Worm (Caenorhabditis elegans) whole organism, midembryonic: Measurements from ENCODE around the gene F46H5.7.

Source experiments
- T22C8.4 ChIP-seq: fragments of 200-800 bp; sonication (Bioruptor generic); IDR thresholded peaks from 2 replicates; pipeline ENCODE4 v1.3.6; 2022; ENCODE audit warnings: missing genetic modification characterization, missing compliant biosample characterization
- cog-1 ChIP-seq: sonication (generic microtip); optimal IDR thresholded peaks from 2 replicates; lab custom pipeline; 2016; ENCODE audit warnings: missing genetic modification characterization, missing compliant biosample characterization
- flt-1 ChIP-seq: fragments of 200-800 bp; sonication (Bioruptor generic); IDR thresholded peaks from 2 replicates; pipeline ENCODE4 v1.3.6; 2022; ENCODE audit warnings: missing genetic modification characterization, missing compliant biosample characterization
- klf-2 ChIP-seq: fragments of 200-800 bp; sonication (Bioruptor generic); conservative IDR thresholded peaks from 2 replicates; pipeline ENCODE4 v1.3.6; 2022; ENCODE audit warnings: missing genetic modification reagents, missing genetic modification characterization, missing compliant biosample characterization
- med-1 ChIP-seq: sonication (generic microtip); optimal IDR thresholded peaks from 2 replicates; lab custom pipeline; 2017; ENCODE audit warnings: missing genetic modification characterization, mild to moderate bottlenecking, missing compliant biosample characterization, antibody characterized with exemption, missing genetic modification reagents; ENCODE audit not compliant: insufficient read depth
- ref-1 ChIP-seq: fragments of 200-800 bp; sonication (Bioruptor generic); conservative IDR thresholded peaks from 2 replicates; pipeline ENCODE4 v1.3.6; 2022; ENCODE audit warnings: missing genetic modification reagents, missing genetic modification characterization, missing compliant biosample characterization
- tab-1 ChIP-seq: fragments of 200-800 bp; sonication (Bioruptor generic); IDR thresholded peaks from 2 replicates; pipeline ENCODE4 v1.3.6; 2022; ENCODE audit warnings: missing genetic modification characterization, missing compliant biosample characterization
- ztf-23 ChIP-seq: fragments of 200-800 bp; sonication (Bioruptor generic); IDR thresholded peaks from 2 replicates; pipeline ENCODE4 v1.3.6; 2022; ENCODE audit warnings: missing genetic modification reagents, missing genetic modification characterization, missing compliant biosample characterization
- ztf-29 ChIP-seq: fragments of 200-800 bp; sonication (Bioruptor generic); IDR thresholded peaks from 2 replicates; pipeline ENCODE4 v1.3.6; 2022; ENCODE audit warnings: missing genetic modification reagents, missing genetic modification characterization, missing compliant biosample characterization

F46H5.7 gene

DNA sequence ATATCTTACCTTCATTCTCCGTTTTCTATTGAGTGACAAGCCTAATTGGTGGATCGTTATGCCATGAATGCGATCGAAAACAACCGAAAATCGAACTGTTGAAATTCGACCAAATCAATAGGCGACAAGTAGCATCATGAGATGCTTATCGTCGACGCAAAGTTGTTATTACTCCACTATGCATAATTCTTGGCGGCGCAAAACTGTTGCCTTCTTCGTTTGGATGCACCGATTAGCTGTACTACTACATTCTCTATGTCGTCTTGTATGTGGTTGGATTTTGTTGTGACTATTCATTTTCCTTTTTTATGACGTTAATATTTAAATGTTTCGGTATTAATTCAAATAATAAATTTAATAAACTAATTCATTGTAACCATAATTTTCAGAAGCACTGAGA, 29.2 kb upstream of the F46H5.7 start, which contains the start of gene F46H5.11:
F46H5.11 (minus strand) TSS at position 101 of the 400 bp plus-strand sequence.
- TF ChIP-seq ztf-29 (GFP tag; lab: Robert Waterston, UW): no peak
- no peak for TF ChIP-seq T22C8.4 (GFP tag; lab: Robert Waterston, UW)
- no peak for TF ChIP-seq flt-1 (GFP tag; lab: Robert Waterston, UW)
- TF ChIP-seq cog-1: no peak
- no peak for TF ChIP-seq tab-1 (GFP tag; lab: Robert Waterston, UW)
- TF ChIP-seq ztf-23 (GFP tag; lab: Robert Waterston, UW): no peak
- TF ChIP-seq klf-2 (GFP tag; lab: Robert Waterston, UW): no peak
- TF ChIP-seq ref-1 (GFP tag; lab: Robert Waterston, UW): no peak
- TF ChIP-seq med-1 (GFP tag; lab: Kevin White, UChicago): no peak

DNA sequence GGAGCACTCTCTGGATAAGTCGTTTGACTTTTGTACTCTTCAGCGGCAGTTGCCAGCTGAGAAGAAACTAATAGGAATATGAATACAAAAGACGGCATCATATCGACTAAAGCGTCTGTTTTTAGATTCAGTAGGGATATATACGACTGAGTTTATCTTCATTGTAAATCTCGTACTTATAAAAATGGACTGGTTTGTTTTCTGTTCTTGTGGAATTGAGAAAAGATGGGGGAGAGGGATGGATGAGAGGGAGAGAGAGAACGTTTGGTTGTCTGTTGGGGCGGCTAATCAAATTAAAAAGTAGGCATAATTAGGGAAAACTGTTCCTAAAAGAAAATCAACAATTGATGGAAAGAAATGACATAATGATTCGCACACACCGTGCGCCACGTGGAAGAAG, 26.6 kb upstream of the F46H5.7 start, which contains the start of gene grd-7:
grd-7 (minus strand) TSS at position 101 of the 400 bp plus-strand sequence.
- no peak for TF ChIP-seq flt-1 (GFP tag; lab: Robert Waterston, UW)
- no peak for TF ChIP-seq T22C8.4 (GFP tag; lab: Robert Waterston, UW)
- no peak for TF ChIP-seq med-1 (GFP tag; lab: Kevin White, UChicago)
- no peak for TF ChIP-seq ztf-29 (GFP tag; lab: Robert Waterston, UW)
- TF ChIP-seq tab-1 (GFP tag; lab: Robert Waterston, UW): no peak
- no peak for TF ChIP-seq ztf-23 (GFP tag; lab: Robert Waterston, UW)
- TF ChIP-seq klf-2 (GFP tag; lab: Robert Waterston, UW): no peak
- TF ChIP-seq ref-1 (GFP tag; lab: Robert Waterston, UW): no peak
- TF ChIP-seq cog-1: no peak

DNA sequence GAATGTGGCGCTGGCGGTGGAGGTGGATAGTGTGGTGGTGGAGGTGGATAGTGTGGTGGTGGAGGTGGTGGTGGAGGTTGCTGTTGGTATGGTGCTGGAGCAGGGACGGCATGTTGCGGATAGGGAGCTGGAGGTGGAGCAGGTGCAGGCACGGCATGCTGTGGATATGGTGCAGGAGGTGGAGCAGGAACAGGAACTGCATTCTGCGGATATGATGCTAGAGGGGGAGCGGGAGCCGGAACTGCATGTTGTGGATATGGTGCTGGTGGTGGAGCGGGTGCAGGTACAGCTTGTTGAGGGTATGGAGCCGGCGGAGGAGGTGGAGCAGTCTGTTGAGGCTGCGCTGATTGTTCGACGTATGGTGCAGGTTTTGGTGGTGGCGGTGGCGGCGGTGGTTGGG, 26.2 kb upstream of the F46H5.7 start:
- TF ChIP-seq flt-1 (GFP tag; lab: Robert Waterston, UW) (no peak), ztf-29 (GFP tag; lab: Robert Waterston, UW) (no peak), tab-1 (GFP tag; lab: Robert Waterston, UW) (no peak), ztf-23 (GFP tag; lab: Robert Waterston, UW) (no peak), klf-2 (GFP tag; lab: Robert Waterston, UW) (no peak), cog-1 (no peak), med-1 (GFP tag; lab: Kevin White, UChicago) (no peak)

ce11 chrX:7265348-7265747, 22.6 kb upstream of the F46H5.7 start, which contains the start of gene F46H5.2:
TSS of gene F46H5.2 (plus strand) at chrX:7265648.
- TF ChIP-seq med-1 (GFP tag; lab: Kevin White, UChicago): no peak
- TF ChIP-seq T22C8.4 (GFP tag; lab: Robert Waterston, UW): no peak
- TF ChIP-seq tab-1 (GFP tag; lab: Robert Waterston, UW): no peak

DNA sequence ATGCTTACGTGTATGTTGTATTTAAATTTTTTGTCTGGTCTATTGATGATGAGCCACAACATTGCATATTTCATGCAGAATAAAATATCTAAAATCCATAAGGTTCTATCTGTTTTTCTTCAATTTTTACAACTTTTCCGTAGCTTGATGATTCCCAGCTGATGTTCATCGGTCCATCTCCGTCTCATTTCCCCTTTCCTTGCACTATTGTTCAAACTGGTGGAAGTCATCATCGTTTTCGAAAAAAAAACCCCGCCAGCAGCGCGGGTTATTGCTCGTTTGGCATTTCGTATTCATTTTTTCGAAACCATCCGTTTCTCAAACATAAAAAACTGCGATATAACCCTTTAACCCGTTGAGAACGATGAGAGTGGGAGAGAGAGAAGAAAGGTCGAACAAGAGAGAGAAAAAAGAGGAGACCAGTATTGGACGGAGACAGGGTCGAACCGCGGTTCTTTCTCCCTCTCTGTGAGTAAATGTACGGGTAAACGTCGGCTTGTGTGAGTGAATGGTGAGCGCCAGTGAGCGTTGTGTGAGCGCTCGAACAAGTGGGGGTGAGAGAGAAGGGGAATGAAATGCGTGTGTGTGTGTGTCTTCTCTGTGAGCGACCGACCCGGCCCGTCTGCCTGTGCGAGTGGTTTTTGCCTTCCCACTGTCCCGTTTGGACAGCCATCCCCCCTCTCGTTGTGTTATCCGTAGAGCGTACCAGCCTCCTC, 22.0 kb upstream of the F46H5.7 start:
- TF ChIP-seq ztf-23 (GFP tag; lab: Robert Waterston, UW) (peak; percentile 58; the same call in 1 of the 2 replicates), cog-1 (peak; percentile 75), med-1 (GFP tag; lab: Kevin White, UChicago) (no peak), T22C8.4 (GFP tag; lab: Robert Waterston, UW) (no peak), tab-1 (GFP tag; lab: Robert Waterston, UW) (no peak), klf-2 (GFP tag; lab: Robert Waterston, UW) (no peak), flt-1 (GFP tag; lab: Robert Waterston, UW) (peak; percentile 67; the same call in 1 of the 2 replicates), ref-1 (GFP tag; lab: Robert Waterston, UW) (no peak), ztf-29 (GFP tag; lab: Robert Waterston, UW) (peak; percentile 78; the same call in 1 of the 2 replicates)

ce11 chrX:7260327-7261019, 17.7 kb upstream of the F46H5.7 start, which contains the start of gene lact-1:
TSS of gene lact-1 (minus strand) at chrX:7260377.
- TF ChIP-seq T22C8.4 (GFP tag; lab: Robert Waterston, UW) (no peak), ref-1 (GFP tag; lab: Robert Waterston, UW) (no peak), ztf-29 (GFP tag; lab: Robert Waterston, UW) (no peak), med-1 (GFP tag; lab: Kevin White, UChicago) (no peak), ztf-23 (GFP tag; lab: Robert Waterston, UW) (no peak), klf-2 (GFP tag; lab: Robert Waterston, UW) (no peak), cog-1 (no peak), tab-1 (GFP tag; lab: Robert Waterston, UW) (no peak), flt-1 (GFP tag; lab: Robert Waterston, UW) (no peak)

DNA sequence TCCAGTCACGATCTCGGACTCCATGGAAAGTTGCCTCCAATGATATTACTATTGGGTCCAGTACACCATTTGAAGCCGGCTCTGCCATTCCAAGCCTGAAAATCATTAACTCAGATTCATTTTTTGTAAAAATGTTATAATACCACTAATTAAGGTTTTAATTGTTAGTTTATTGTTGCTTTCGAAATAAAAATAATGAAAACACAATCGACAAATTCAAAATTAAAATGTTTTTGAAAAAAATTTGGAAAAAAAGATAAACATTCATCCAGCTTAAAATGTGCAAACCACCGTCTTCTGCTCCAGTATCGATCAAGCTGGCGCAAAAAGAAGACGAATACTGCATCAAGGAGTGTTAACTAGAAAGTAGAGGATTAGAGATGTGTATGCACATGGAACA, 14.1 kb upstream of the F46H5.7 start, which contains the start of gene F46H5.5:
F46H5.5 (minus strand) TSS at position 101 of the 400 bp plus-strand sequence.
- TF ChIP-seq ref-1 (GFP tag; lab: Robert Waterston, UW): no peak
- no peak for TF ChIP-seq ztf-29 (GFP tag; lab: Robert Waterston, UW)
- no peak for TF ChIP-seq ztf-23 (GFP tag; lab: Robert Waterston, UW)
- TF ChIP-seq T22C8.4 (GFP tag; lab: Robert Waterston, UW): no peak
- no peak for TF ChIP-seq med-1 (GFP tag; lab: Kevin White, UChicago)
- TF ChIP-seq tab-1 (GFP tag; lab: Robert Waterston, UW): no peak
- no peak for TF ChIP-seq flt-1 (GFP tag; lab: Robert Waterston, UW)
- no peak for TF ChIP-seq klf-2 (GFP tag; lab: Robert Waterston, UW)
- TF ChIP-seq cog-1: no peak

ce11 chrX:7254558-7254957, 11.8 kb upstream of the F46H5.7 start, which contains the start of gene F46H5.4:
TSS of gene F46H5.4 (minus strand) at chrX:7254610.
- no peak for TF ChIP-seq tab-1 (GFP tag; lab: Robert Waterston, UW)
- peak; percentile 18 for TF ChIP-seq cog-1
